Fruit fly (Drosophila melanogaster): Measurements from ENCODE around the gene CG16762.
A peak's percentile ranks its signal among the peaks of the same experiment; 100 is the strongest.

The CG16762 gene

dm6 chr3L:2504031-2504615, 28.7 kb upstream of the CG16762 start (continued):
- no peak for TF ChIP-seq Sox100B (GFP tag; optimal IDR thresholded peaks at IDR 0.05)
- no peak for TF ChIP-seq btn (GFP tag; optimal IDR thresholded peaks at IDR 0.05)

- no peak for TF ChIP-seq Gug (GFP tag; IDR thresholded peaks at IDR 0.05)
- TF ChIP-seq chinmo (GFP tag; IDR thresholded peaks at IDR 0.05; ENCODE audit: partially characterized antibody), result 0 out of 4 replicates have a peak, but pooled peaks have one; percentile 40
- peak; percentile 62; the same call in 1 of the 2 replicates for TF ChIP-seq Adf1 (GFP tag; IDR thresholded peaks at IDR 0.05)
- TF ChIP-seq Deaf1 (tag; optimal IDR thresholded peaks at IDR 0.05), result peak; percentile 81
- no peak for TF ChIP-seq CG10147 (GFP tag; optimal IDR thresholded peaks at IDR 0.05)
These were observed 28.1 kb upstream of the CG16762 start, which contains the start of gene CG16758 for dm6 chr3L:2503465-2503864. Gene CG16758 (minus strand): TSS chr3L:2503606.

DNA sequence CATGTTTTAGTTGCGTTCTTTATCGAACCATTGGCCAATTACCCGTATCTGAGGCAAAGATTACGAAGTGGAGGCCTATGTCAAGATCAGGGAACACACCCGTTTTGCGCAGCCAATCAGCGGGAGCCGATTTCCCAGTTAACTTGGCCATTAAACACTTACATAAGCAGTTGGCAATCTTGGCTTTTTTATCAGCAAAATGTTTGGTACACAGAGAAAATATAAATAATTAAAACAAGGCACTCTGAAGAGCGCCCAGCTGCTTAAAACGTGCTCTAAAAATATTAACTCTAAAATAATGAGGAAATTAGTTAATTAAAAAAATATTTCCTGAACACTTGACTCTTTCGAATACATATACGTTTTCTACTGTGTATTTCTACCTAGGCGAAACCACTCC, 26.4 kb upstream of the CG16762 start:
- TF ChIP-seq B-H1 (GFP tag; IDR thresholded peaks at IDR 0.05), result peak; percentile 43; the same call in 1 of the 3 replicates
- TF ChIP-seq pho (GFP tag; optimal IDR thresholded peaks at IDR 0.05), result peak; percentile 68
- TF ChIP-seq al (GFP tag; IDR thresholded peaks at IDR 0.05), result peak; percentile 83
- peak; percentile 70 for TF ChIP-seq gsb (GFP tag; IDR thresholded peaks at IDR 0.05)
- no peak for TF ChIP-seq Doc3 (GFP tag; IDR thresholded peaks at IDR 0.05; ENCODE audit: partially characterized antibody)
- peak; percentile 71 for TF ChIP-seq fd3F (GFP tag; optimal IDR thresholded peaks at IDR 0.05)
- peak; percentile 69 for TF ChIP-seq CG15011 (GFP tag; optimal IDR thresholded peaks at IDR 0.05)
- TF ChIP-seq peb (GFP tag; IDR thresholded peaks at IDR 0.05), result 0 out of 2 replicates have a peak, but pooled peaks have one; percentile 10
- no peak for TF ChIP-seq CG15073 (GFP tag; optimal IDR thresholded peaks at IDR 0.05)
- TF ChIP-seq Elba2 (GFP tag; optimal IDR thresholded peaks at IDR 0.05), result no peak
- peak; percentile 73 for TF ChIP-seq CG10147 (GFP tag; optimal IDR thresholded peaks at IDR 0.05)
- TF ChIP-seq Vsx1 (GFP tag; optimal IDR thresholded peaks at IDR 0.05), result peak; percentile 58
- no peak for TF ChIP-seq CG7987 (GFP tag; optimal IDR thresholded peaks at IDR 0.05)
- peak; percentile 81 for TF ChIP-seq row (GFP tag; IDR thresholded peaks at IDR 0.05)
- TF ChIP-seq Bteb2 (GFP tag; optimal IDR thresholded peaks at IDR 0.05), result peak; percentile 72
- peak; percentile 92 for TF ChIP-seq CG32532 (GFP tag; IDR thresholded peaks at IDR 0.05)
- TF ChIP-seq CG17829 (tag; optimal IDR thresholded peaks at IDR 0.05), result peak; percentile 22
- peak; percentile 54 for TF ChIP-seq CG6689 (GFP tag; IDR thresholded peaks at IDR 0.05)
- TF ChIP-seq dysf (GFP tag; IDR thresholded peaks at IDR 0.05), result peak; percentile 75
- no peak for TF ChIP-seq TFAM (GFP tag; optimal IDR thresholded peaks at IDR 0.05)
- TF ChIP-seq CG30431 (GFP tag; optimal IDR thresholded peaks at IDR 0.05), result no peak
- TF ChIP-seq kay (GFP tag; optimal IDR thresholded peaks at IDR 0.05), result peak; percentile 6
- peak; percentile 61; the same call in 2 of the 3 replicates for TF ChIP-seq CG17361 (GFP tag; IDR thresholded peaks at IDR 0.05)
- TF ChIP-seq Ets97D (GFP tag; optimal IDR thresholded peaks at IDR 0.05), result peak; percentile 15
- TF ChIP-seq CG3995 (GFP tag; optimal IDR thresholded peaks at IDR 0.05), result no peak
- no peak for TF ChIP-seq CG11398 (GFP tag; optimal IDR thresholded peaks at IDR 0.05)
- no peak; the same call in 1 of the 2 replicates for TF ChIP-seq CG43689 (GFP tag; IDR thresholded peaks at IDR 0.05)
- TF ChIP-seq HmgD (GFP tag; optimal IDR thresholded peaks at IDR 0.05), result no peak
- TF ChIP-seq CG7271 (tag; optimal IDR thresholded peaks at IDR 0.05), result no peak
- no peak for TF ChIP-seq CG31365 (tag; optimal IDR thresholded peaks at IDR 0.05)
- no peak for TF ChIP-seq hb (GFP tag; IDR thresholded peaks at IDR 0.05; ENCODE audit: partially characterized antibody)
- peak; percentile 51 for TF ChIP-seq tup (GFP tag; optimal IDR thresholded peaks at IDR 0.05)
- TF ChIP-seq GATAe (GFP tag; conservative IDR thresholded peaks at IDR 0.05), result peak; percentile 91
- TF ChIP-seq zfh2 (GFP tag; optimal IDR thresholded peaks at IDR 0.05), result peak; percentile 63
- peak; percentile 62 for TF ChIP-seq CG18619 (GFP tag; optimal IDR thresholded peaks at IDR 0.05)
- TF ChIP-seq aop (GFP tag; IDR thresholded peaks at IDR 0.05), result no peak
- TF ChIP-seq grau (tag; optimal IDR thresholded peaks at IDR 0.05), result peak; percentile 77
- peak; percentile 20; the same call in 1 of the 2 replicates for TF ChIP-seq toy (GFP tag; IDR thresholded peaks at IDR 0.05)
- peak; percentile 56 for TF ChIP-seq CG18476 (GFP tag; optimal IDR thresholded peaks at IDR 0.05)
- TF ChIP-seq Lhr (GFP tag; optimal IDR thresholded peaks at IDR 0.05), result no peak
- TF ChIP-seq CG30403 (GFP tag; optimal IDR thresholded peaks at IDR 0.05), result peak; percentile 68
